Fruit fly (Drosophila melanogaster): ENCODE data around the gene CG14075.

CG14075 gene

dm6 chr3L:18996030-18996773 is 11.4 kb downstream of the CG14075 start (continued):
- peak; percentile 40 for TF ChIP-seq CG4617 (GFP tag; optimal IDR thresholded peaks at IDR 0.05; ENCODE audit: borderline replicate concordance)
- peak; percentile 42 for TF ChIP-seq NFAT (GFP tag; IDR thresholded peaks at IDR 0.05)
- TF ChIP-seq H15 (GFP tag; IDR thresholded peaks at IDR 0.05): peak; percentile 62
- TF ChIP-seq slou (GFP tag; optimal IDR thresholded peaks at IDR 0.05): peak; percentile 73
- TF ChIP-seq ems (GFP tag; optimal IDR thresholded peaks at IDR 0.05): peak; percentile 56
- peak; percentile 18 for TF ChIP-seq grn (GFP tag; optimal IDR thresholded peaks at IDR 0.05)
- TF ChIP-seq hkb (optimal IDR thresholded peaks at IDR 0.05): no peak
- TF ChIP-seq hkb (GFP tag; IDR thresholded peaks at IDR 0.05): no peak
- TF ChIP-seq Dref (GFP tag; IDR thresholded peaks at IDR 0.05): no peak
- peak; percentile 37 for TF ChIP-seq Ssrp (tag; optimal IDR thresholded peaks at IDR 0.05)
- TF ChIP-seq CG1602 (GFP tag; optimal IDR thresholded peaks at IDR 0.05): peak; percentile 57
- TF ChIP-seq dimm (GFP tag; IDR thresholded peaks at IDR 0.05): peak; percentile 31; the same call in 1 of the 2 replicates
- no peak; the same call in 1 of the 2 replicates for TF ChIP-seq onecut (GFP tag; IDR thresholded peaks at IDR 0.05)
- TF ChIP-seq Side (GFP tag; optimal IDR thresholded peaks at IDR 0.05): peak; percentile 16
- TF ChIP-seq odd (GFP tag; optimal IDR thresholded peaks at IDR 0.05): peak; percentile 10
- TF ChIP-seq gem (tag; optimal IDR thresholded peaks at IDR 0.05): peak; percentile 64
- TF ChIP-seq ftz-f1 (GFP tag; optimal IDR thresholded peaks at IDR 0.05): peak; percentile 97
- no peak for TF ChIP-seq zf30C (GFP tag; optimal IDR thresholded peaks at IDR 0.05)
- TF ChIP-seq prd (optimal IDR thresholded peaks at IDR 0.05): no peak
- TF ChIP-seq prd (GFP tag; IDR thresholded peaks at IDR 0.05): peak; percentile 74
- TF ChIP-seq vfl (GFP tag; optimal IDR thresholded peaks at IDR 0.05): peak; percentile 3
- TF ChIP-seq crc (GFP tag; optimal IDR thresholded peaks at IDR 0.05): peak; percentile 66
- TF ChIP-seq ro (GFP tag; IDR thresholded peaks at IDR 0.05): 0 out of 2 replicates have a peak, but pooled peaks have one; percentile 14
- peak; percentile 57 for TF ChIP-seq CG18476 (GFP tag; optimal IDR thresholded peaks at IDR 0.05)
- peak; percentile 37 for TF ChIP-seq CG6765 (GFP tag; optimal IDR thresholded peaks at IDR 0.05)
- peak; percentile 43 for TF ChIP-seq CG4282 (GFP tag; optimal IDR thresholded peaks at IDR 0.05)
- peak; percentile 28 for TF ChIP-seq CG13624 (GFP tag; optimal IDR thresholded peaks at IDR 0.05)
- peak; percentile 72 for TF ChIP-seq tgo (GFP tag; IDR thresholded peaks at IDR 0.05)
- TF ChIP-seq sens (GFP tag): peak; percentile 94
- TF ChIP-seq Vsx1 (GFP tag; optimal IDR thresholded peaks at IDR 0.05): peak; percentile 43
- TF ChIP-seq dmrt99B (tag; optimal IDR thresholded peaks at IDR 0.05): peak; percentile 73
- TF ChIP-seq CG12104 (GFP tag; optimal IDR thresholded peaks at IDR 0.05): peak; percentile 50
- TF ChIP-seq Antp (GFP tag; optimal IDR thresholded peaks at IDR 0.05): peak; percentile 47
- no peak for TF ChIP-seq CG17912 (GFP tag; optimal IDR thresholded peaks at IDR 0.05)
- TF ChIP-seq sr (GFP tag; IDR thresholded peaks at IDR 0.05): 0 out of 3 replicates have a peak, but pooled peaks have one; percentile 3
- no peak for TF ChIP-seq CG8478 (optimal IDR thresholded peaks at IDR 0.05)
- no peak for TF ChIP-seq nerfin-2 (GFP tag; IDR thresholded peaks at IDR 0.05; ENCODE audit: partially characterized antibody)
- TF ChIP-seq CG10565 (GFP tag; optimal IDR thresholded peaks at IDR 0.05): peak; percentile 13
- no peak for TF ChIP-seq luna (GFP tag; optimal IDR thresholded peaks at IDR 0.05)
- peak; percentile 10; the same call in 1 of the 2 replicates for TF ChIP-seq E2f2 (GFP tag; IDR thresholded peaks at IDR 0.05)
- TF ChIP-seq HLH3B (GFP tag; IDR thresholded peaks at IDR 0.05): peak; percentile 67
- no peak for TF ChIP-seq HmgD (GFP tag; optimal IDR thresholded peaks at IDR 0.05)
- peak; percentile 74 for TF ChIP-seq Ptx1 (GFP tag; IDR thresholded peaks at IDR 0.05)
- TF ChIP-seq hbn (GFP tag; IDR thresholded peaks at IDR 0.05; ENCODE audit: partially characterized antibody): peak; percentile 40; the same call in 1 of the 2 replicates
- no peak for TF ChIP-seq zfh1 (GFP tag; IDR thresholded peaks at IDR 0.05)
- TF ChIP-seq CG7786 (GFP tag; optimal IDR thresholded peaks at IDR 0.05): peak; percentile 76
- peak; percentile 51 for TF ChIP-seq CG17328 (GFP tag; IDR thresholded peaks at IDR 0.05)
- TF ChIP-seq CG6813 (GFP tag; optimal IDR thresholded peaks at IDR 0.05): no peak
- peak; percentile 83; the same call in 2 of the 3 replicates for TF ChIP-seq Dbx (GFP tag; IDR thresholded peaks at IDR 0.05)
- peak; percentile 72 for TF ChIP-seq grau (tag; optimal IDR thresholded peaks at IDR 0.05)
- TF ChIP-seq amos (GFP tag; IDR thresholded peaks at IDR 0.05; ENCODE audit: partially characterized antibody): peak; percentile 36; the same call in 1 of the 2 replicates
